Worm (Caenorhabditis elegans): ENCODE data around the gene dnj-26.

The dnj-26 gene

DNA sequence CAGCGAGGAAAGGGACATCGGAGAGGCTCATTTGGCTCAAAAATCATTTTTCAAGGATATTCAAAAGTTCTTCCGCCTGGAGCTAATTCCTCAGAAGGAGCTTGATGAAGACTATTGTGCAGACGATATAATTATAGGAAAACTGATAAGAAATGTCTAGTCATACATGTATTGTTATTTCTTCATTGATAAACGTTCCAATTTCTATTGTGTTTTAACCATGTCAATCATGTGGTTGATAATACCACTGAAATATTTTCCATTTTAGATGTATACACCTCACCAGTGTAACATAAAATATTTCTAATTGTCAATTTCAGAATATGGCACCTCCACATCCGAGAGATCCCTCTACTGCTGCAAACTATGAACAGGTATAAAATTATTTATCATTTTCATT is 26.9 kb upstream of the dnj-26 start, which contains the start of gene ltah-1.1:
ltah-1.1 (plus strand) TSS at position 283 of the 400 bp plus-strand sequence.
- TF ChIP-seq ceh-36 (tag; optimal IDR thresholded peaks at IDR 0.05) (no peak), pes-1 (GFP tag; IDR thresholded peaks at IDR 0.05) (no peak), tbx-11 (GFP tag; IDR thresholded peaks at IDR 0.05) (no peak), tbx-37 (GFP tag; conservative IDR thresholded peaks at IDR 0.05) (no peak), ceh-13 (GFP tag; optimal IDR thresholded peaks at IDR 0.05) (no peak), aly-1 (tag; optimal IDR thresholded peaks at IDR 0.05) (no peak), ama-1 (optimal IDR thresholded peaks at IDR 0.05) (no peak), F13C5.2 (tag; optimal IDR thresholded peaks at IDR 0.05) (no peak), hmg-4 (GFP tag; optimal IDR thresholded peaks at IDR 0.05) (no peak), flt-1 (GFP tag; IDR thresholded peaks at IDR 0.05) (no peak), hmbx-1 (tag; optimal IDR thresholded peaks at IDR 0.05) (no peak), scrt-1 (GFP tag; IDR thresholded peaks at IDR 0.05) (no peak), tra-4 (tag; optimal IDR thresholded peaks at IDR 0.05) (no peak), B0310.2 (tag; optimal IDR thresholded peaks at IDR 0.05) (no peak), ets-7 (tag; optimal IDR thresholded peaks at IDR 0.05) (no peak), sea-1 (GFP tag; conservative IDR thresholded peaks at IDR 0.05) (no peak), hnd-1 (tag; optimal IDR thresholded peaks at IDR 0.05) (no peak)

ce11 chrIV:12278507-12278906 is 26.0 kb upstream of the dnj-26 start, which contains the start of the genes tag-335 and vkmt-1:
Gene tag-335 (minus strand): TSS chrIV:12278594.
Gene vkmt-1 (plus strand): TSS chrIV:12278725.
- TF ChIP-seq hmg-4 (GFP tag; optimal IDR thresholded peaks at IDR 0.05) (no peak), tbx-11 (GFP tag; IDR thresholded peaks at IDR 0.05) (no peak), aly-1 (tag; optimal IDR thresholded peaks at IDR 0.05) (no peak), hnd-1 (tag; optimal IDR thresholded peaks at IDR 0.05) (no peak), tbx-37 (GFP tag; conservative IDR thresholded peaks at IDR 0.05) (no peak), ama-1 (optimal IDR thresholded peaks at IDR 0.05) (no peak), tra-4 (tag; optimal IDR thresholded peaks at IDR 0.05) (no peak), pes-1 (GFP tag; IDR thresholded peaks at IDR 0.05) (no peak), F13C5.2 (tag; optimal IDR thresholded peaks at IDR 0.05) (no peak), ets-7 (tag; optimal IDR thresholded peaks at IDR 0.05) (no peak)

- TF ChIP-seq ceh-36 (tag; optimal IDR thresholded peaks at IDR 0.05) = no peak
- no peak for TF ChIP-seq ama-1 (optimal IDR thresholded peaks at IDR 0.05)
- TF ChIP-seq tbx-11 (GFP tag; IDR thresholded peaks at IDR 0.05) = no peak
- no peak for TF ChIP-seq tra-4 (tag; optimal IDR thresholded peaks at IDR 0.05)
- no peak for TF ChIP-seq B0310.2 (tag; optimal IDR thresholded peaks at IDR 0.05)
- TF ChIP-seq ets-7 (tag; optimal IDR thresholded peaks at IDR 0.05) = no peak
Measured at ce11 chrIV:12275892-12276291, 23.4 kb upstream of the dnj-26 start, which contains the start of gene vps-8. Gene vps-8 (minus strand): TSS chrIV:12275992.

ce11 chrIV:12274365-12274764 is 21.9 kb upstream of the dnj-26 start:
- TF ChIP-seq B0310.2 (tag; optimal IDR thresholded peaks at IDR 0.05) (no peak), ama-1 (optimal IDR thresholded peaks at IDR 0.05) (no peak)

ce11 chrIV:12270392-12270791 is 17.9 kb upstream of the dnj-26 start, which contains the start of gene C42C1.3:
Gene C42C1.3 (minus strand): TSS chrIV:12270492.
- no peak for TF ChIP-seq sea-1 (GFP tag; conservative IDR thresholded peaks at IDR 0.05)
- TF ChIP-seq scrt-1 (GFP tag; IDR thresholded peaks at IDR 0.05) = no peak
- TF ChIP-seq flt-1 (GFP tag; IDR thresholded peaks at IDR 0.05) = no peak
- TF ChIP-seq hnd-1 (tag; optimal IDR thresholded peaks at IDR 0.05) = no peak
- no peak for TF ChIP-seq ceh-13 (GFP tag; optimal IDR thresholded peaks at IDR 0.05)
- TF ChIP-seq hmbx-1 (tag; optimal IDR thresholded peaks at IDR 0.05) = no peak
- TF ChIP-seq B0310.2 (tag; optimal IDR thresholded peaks at IDR 0.05) = no peak
- TF ChIP-seq pes-1 (GFP tag; IDR thresholded peaks at IDR 0.05) = no peak
- no peak for TF ChIP-seq tbx-37 (GFP tag; conservative IDR thresholded peaks at IDR 0.05)
- no peak for TF ChIP-seq tra-4 (tag; optimal IDR thresholded peaks at IDR 0.05)

DNA sequence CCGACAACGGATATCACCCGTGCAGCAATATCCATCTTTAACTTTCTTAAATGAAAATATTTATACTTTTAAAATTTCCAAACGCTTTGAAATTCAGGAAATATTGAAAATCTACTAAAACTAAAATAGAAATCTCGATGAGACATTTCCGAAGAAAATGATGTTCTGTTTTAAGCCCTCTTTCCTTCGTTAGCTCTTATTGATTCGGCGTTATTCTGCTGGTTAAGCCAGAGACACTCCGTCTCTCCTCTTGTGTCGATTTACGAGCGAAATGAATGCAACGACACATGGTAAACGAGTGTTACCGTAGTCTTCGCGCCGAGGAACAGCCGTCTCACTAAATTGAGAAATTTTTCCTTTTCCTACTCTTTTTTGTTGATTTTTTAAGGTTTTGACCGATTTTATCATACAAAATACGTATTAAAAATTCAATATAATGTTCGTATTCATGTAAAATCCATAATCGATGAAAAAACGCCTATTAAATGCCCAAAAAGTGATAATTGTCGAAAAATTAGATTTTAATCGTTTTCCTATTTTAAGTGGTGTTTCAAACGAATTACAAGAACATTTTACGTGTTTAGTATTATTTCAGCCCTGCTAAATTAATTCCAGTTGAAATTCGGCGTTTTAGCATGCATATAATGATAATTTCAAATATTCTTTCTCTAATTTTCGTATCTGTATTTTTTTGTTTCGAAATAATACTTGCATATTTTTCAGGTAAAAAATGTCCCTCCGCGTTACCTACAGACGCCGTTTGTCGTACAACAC is 16.0 kb upstream of the dnj-26 start, which contains the start of the genes ppm-1.H and rpl-34:
ppm-1.H (minus strand) TSS at position 51 of the 774 bp plus-strand sequence.
rpl-34 (plus strand) TSS at position 724 of the 774 bp plus-strand sequence.
- TF ChIP-seq scrt-1 (GFP tag; IDR thresholded peaks at IDR 0.05) = no peak
- no peak for TF ChIP-seq B0310.2 (tag; optimal IDR thresholded peaks at IDR 0.05)
- peak; percentile 34 for TF ChIP-seq F13C5.2 (tag; optimal IDR thresholded peaks at IDR 0.05)

ce11 chrIV:12265877-12266276 is 13.4 kb upstream of the dnj-26 start:
- no peak for TF ChIP-seq scrt-1 (GFP tag; IDR thresholded peaks at IDR 0.05)
- TF ChIP-seq hmg-4 (GFP tag; optimal IDR thresholded peaks at IDR 0.05) = no peak
- TF ChIP-seq ceh-36 (tag; optimal IDR thresholded peaks at IDR 0.05) = no peak
- TF ChIP-seq hmbx-1 (tag; optimal IDR thresholded peaks at IDR 0.05) = no peak
- no peak for TF ChIP-seq hnd-1 (tag; optimal IDR thresholded peaks at IDR 0.05)
- no peak for TF ChIP-seq sea-1 (GFP tag; conservative IDR thresholded peaks at IDR 0.05)
- TF ChIP-seq F13C5.2 (tag; optimal IDR thresholded peaks at IDR 0.05) = no peak
- no peak for TF ChIP-seq tbx-37 (GFP tag; conservative IDR thresholded peaks at IDR 0.05)
- TF ChIP-seq ama-1 (optimal IDR thresholded peaks at IDR 0.05) = no peak
- TF ChIP-seq tra-4 (tag; optimal IDR thresholded peaks at IDR 0.05) = no peak
- no peak for TF ChIP-seq aly-1 (tag; optimal IDR thresholded peaks at IDR 0.05)
- no peak for TF ChIP-seq tbx-11 (GFP tag; IDR thresholded peaks at IDR 0.05)

- no peak for TF ChIP-seq aly-1 (tag; optimal IDR thresholded peaks at IDR 0.05)
- no peak for TF ChIP-seq hmbx-1 (tag; optimal IDR thresholded peaks at IDR 0.05)
- TF ChIP-seq ama-1 (optimal IDR thresholded peaks at IDR 0.05) = no peak
- no peak for TF ChIP-seq flt-1 (GFP tag; IDR thresholded peaks at IDR 0.05)
- no peak for TF ChIP-seq sea-1 (GFP tag; conservative IDR thresholded peaks at IDR 0.05)
- no peak for TF ChIP-seq F13C5.2 (tag; optimal IDR thresholded peaks at IDR 0.05)
- TF ChIP-seq ceh-36 (tag; optimal IDR thresholded peaks at IDR 0.05) = no peak
- TF ChIP-seq B0310.2 (tag; optimal IDR thresholded peaks at IDR 0.05) = no peak
- no peak for TF ChIP-seq tbx-11 (GFP tag; IDR thresholded peaks at IDR 0.05)
- TF ChIP-seq scrt-1 (GFP tag; IDR thresholded peaks at IDR 0.05) = no peak
- no peak for TF ChIP-seq ceh-13 (GFP tag; optimal IDR thresholded peaks at IDR 0.05)
- no peak for TF ChIP-seq ets-7 (tag; optimal IDR thresholded peaks at IDR 0.05)
- no peak for TF ChIP-seq hmg-4 (GFP tag; optimal IDR thresholded peaks at IDR 0.05)
- TF ChIP-seq hnd-1 (tag; optimal IDR thresholded peaks at IDR 0.05) = no peak
- no peak for TF ChIP-seq tbx-37 (GFP tag; conservative IDR thresholded peaks at IDR 0.05)
- TF ChIP-seq pes-1 (GFP tag; IDR thresholded peaks at IDR 0.05) = no peak
- no peak for TF ChIP-seq tra-4 (tag; optimal IDR thresholded peaks at IDR 0.05)
Measured at ce11 chrIV:12261353-12261752, 8.9 kb upstream of the dnj-26 start, which contains the start of gene sre-14. Gene sre-14 (minus strand): TSS chrIV:12261453.

Measured in whole organism, early embryonic.